Worm (Caenorhabditis elegans) whole organism, mixed stage, embryonic: ENCODE data around the gene nspd-4.
"Not testable (repeated sequence)": the region's sequence is repeated elsewhere in the genome, so short reads cannot be mapped to it uniquely, and the experiment has no call there.

Experiments
- M03D4.4 ChIP-seq: sonication (generic microtip); optimal IDR thresholded peaks from 2 replicates; lab custom pipeline; 2017; ENCODE audit warnings: mild to moderate bottlenecking, missing genetic modification characterization, missing compliant biosample characterization
- bed-3 ChIP-seq: fragments of 200-800 bp; sonication (Bioruptor generic); optimal IDR thresholded peaks from 3 replicates; lab custom pipeline; 2018; ENCODE audit warnings: mild to moderate bottlenecking, missing genetic modification characterization, moderate library complexity, missing compliant biosample characterization
- ceh-43 ChIP-seq: fragments of 200-800 bp; sonication (Bioruptor generic); optimal IDR thresholded peaks from 2 replicates; lab custom pipeline; 2018; ENCODE audit warnings: mild to moderate bottlenecking, missing genetic modification characterization, moderate library complexity, missing compliant biosample characterization
- ceh-83 ChIP-seq: fragments of 200-800 bp; sonication (Bioruptor generic); optimal IDR thresholded peaks from 2 replicates; lab custom pipeline; 2018; ENCODE audit warnings: mild to moderate bottlenecking, missing genetic modification characterization, missing compliant biosample characterization
- ces-1 ChIP-seq: fragments of 150-350 bp; optimal IDR thresholded peaks from 2 replicates; lab custom pipeline; 2014; ENCODE audit warnings: missing biosample characterization, missing genetic modification reagents, missing genetic modification characterization
- cnd-1 ChIP-seq: fragments of 200-800 bp; sonication (Bioruptor generic); optimal IDR thresholded peaks from 2 replicates; lab custom pipeline; 2018; ENCODE audit warnings: mild to moderate bottlenecking, missing genetic modification characterization, missing compliant biosample characterization
- drap-1 ChIP-seq: fragments of 200-800 bp; sonication (Bioruptor generic); optimal IDR thresholded peaks from 3 replicates; lab custom pipeline; 2018; ENCODE audit warnings: mild to moderate bottlenecking, missing genetic modification characterization, missing compliant biosample characterization
- elt-1 ChIP-seq: sonication (generic microtip); optimal IDR thresholded peaks from 2 replicates; lab custom pipeline; 2017; ENCODE audit warnings: missing genetic modification characterization, mild to moderate bottlenecking, missing compliant biosample characterization, antibody characterized with exemption, moderate library complexity, borderline replicate concordance; ENCODE audit not compliant: insufficient read depth
- elt-3 ChIP-seq: fragments of 150-350 bp; optimal IDR thresholded peaks from 2 replicates; lab custom pipeline; 2014; ENCODE audit warnings: missing biosample characterization, missing genetic modification characterization
- ham-2 ChIP-seq: fragments of 200-800 bp; sonication (Bioruptor generic); optimal IDR thresholded peaks from 2 replicates; lab custom pipeline; 2018; ENCODE audit warnings: mild to moderate bottlenecking, missing genetic modification characterization, missing compliant biosample characterization
- hlh-1 ChIP-seq: fragments of 150-350 bp; optimal IDR thresholded peaks from 2 replicates; lab custom pipeline; 2014; ENCODE audit warnings: missing biosample characterization, missing genetic modification reagents, missing genetic modification characterization
- lin-13 ChIP-seq: fragments of 150-350 bp; optimal IDR thresholded peaks from 2 replicates; lab custom pipeline; 2014; ENCODE audit warnings: missing biosample characterization, missing genetic modification characterization
- lin-32 ChIP-seq: fragments of 200-800 bp; sonication (Bioruptor generic); optimal IDR thresholded peaks from 2 replicates; lab custom pipeline; 2018; ENCODE audit warnings: mild to moderate bottlenecking, missing genetic modification characterization, missing compliant biosample characterization
- lsy-2 ChIP-seq: fragments of 150-350 bp; optimal IDR thresholded peaks from 2 replicates; lab custom pipeline; 2014; ENCODE audit warnings: missing biosample characterization, missing genetic modification characterization
- mab-5 ChIP-seq: fragments of 150-350 bp; optimal IDR thresholded peaks from 2 replicates; lab custom pipeline; 2014; ENCODE audit warnings: missing biosample characterization, missing genetic modification characterization
- mls-2 ChIP-seq: sonication (generic microtip); optimal IDR thresholded peaks from 2 replicates; lab custom pipeline; 2016; ENCODE audit warnings: mild to moderate bottlenecking, missing genetic modification characterization, moderate library complexity, missing compliant biosample characterization
- nhr-12 ChIP-seq: fragments of 150-350 bp; optimal IDR thresholded peaks from 2 replicates; lab custom pipeline; 2014; ENCODE audit warnings: missing biosample characterization, missing genetic modification characterization
- nhr-2 ChIP-seq: fragments of 150-350 bp; optimal IDR thresholded peaks from 2 replicates; lab custom pipeline; 2014; ENCODE audit warnings: missing biosample characterization, missing genetic modification characterization
- nhr-237 ChIP-seq: fragments of 150-350 bp; optimal IDR thresholded peaks from 2 replicates; lab custom pipeline; 2014; ENCODE audit warnings: missing biosample characterization, missing genetic modification characterization
- nhr-76 ChIP-seq: sonication (generic microtip); optimal IDR thresholded peaks from 2 replicates; lab custom pipeline; 2017; ENCODE audit warnings: missing biosample characterization, missing genetic modification characterization
- pha-4 ChIP-seq: fragments of 150-350 bp; optimal IDR thresholded peaks from 2 replicates; lab custom pipeline; 2018; ENCODE audit warnings: missing biosample characterization, missing genetic modification reagents, missing genetic modification characterization
- snpc-4 ChIP-seq: fragments of 150-350 bp; optimal IDR thresholded peaks from 2 replicates; lab custom pipeline; 2014; ENCODE audit warnings: missing biosample characterization, missing genetic modification characterization
- sptf-1 ChIP-seq: sonication (generic microtip); optimal IDR thresholded peaks from 2 replicates; lab custom pipeline; 2017; ENCODE audit warnings: mild to moderate bottlenecking, missing genetic modification characterization, moderate library complexity, missing compliant biosample characterization
- tbx-8 ChIP-seq: fragments of 200-800 bp; sonication (Bioruptor generic); optimal IDR thresholded peaks from 2 replicates; lab custom pipeline; 2018; ENCODE audit warnings: mild to moderate bottlenecking, missing genetic modification characterization, moderate library complexity, missing compliant biosample characterization
- unc-120 ChIP-seq: sonication (generic microtip); optimal IDR thresholded peaks from 2 replicates; lab custom pipeline; 2017; ENCODE audit warnings: missing genetic modification characterization, missing compliant biosample characterization; ENCODE audit not compliant: poor library complexity, severe bottlenecking
- unc-39 ChIP-seq: fragments of 150-350 bp; optimal IDR thresholded peaks from 2 replicates; lab custom pipeline; 2014; ENCODE audit warnings: missing biosample characterization, missing genetic modification characterization
- unc-62 ChIP-seq: fragments of 150-350 bp; optimal IDR thresholded peaks from 2 replicates; lab custom pipeline; 2014; ENCODE audit warnings: missing biosample characterization, missing genetic modification reagents, missing genetic modification characterization
- zip-8 ChIP-seq: fragments of 150-350 bp; optimal IDR thresholded peaks from 2 replicates; lab custom pipeline; 2014; ENCODE audit warnings: missing biosample characterization, missing genetic modification characterization
- ztf-11 ChIP-seq: fragments of 150-350 bp; optimal IDR thresholded peaks from 2 replicates; lab custom pipeline; 2014; ENCODE audit warnings: missing biosample characterization, missing genetic modification characterization

The nspd-4 gene

ce11 chrII:4855489-4855888 lies 13.1 kb downstream of the nspd-4 start:
- peak; percentile 5 for TF ChIP-seq unc-120
- TF ChIP-seq nhr-76 (tag; lab: Kevin White, UChicago), result no peak
- TF ChIP-seq unc-39, result no peak
- no peak for TF ChIP-seq sptf-1
- TF ChIP-seq pha-4, result no peak
- no peak for TF ChIP-seq lin-13 (tag; lab: Kevin White, UChicago)
- TF ChIP-seq cnd-1 (tag; lab: Kevin White, UChicago), result no peak
- no peak for TF ChIP-seq elt-3 (tag; lab: Kevin White, UChicago)
- TF ChIP-seq, all 35 proteins: peak for 1

ce11 chrII:4856113-4856512 lies 13.7 kb downstream of the nspd-4 start:
- TF ChIP-seq elt-1 (peak; percentile 65), zip-8 (tag; lab: Kevin White, UChicago) (no peak)

DNA sequence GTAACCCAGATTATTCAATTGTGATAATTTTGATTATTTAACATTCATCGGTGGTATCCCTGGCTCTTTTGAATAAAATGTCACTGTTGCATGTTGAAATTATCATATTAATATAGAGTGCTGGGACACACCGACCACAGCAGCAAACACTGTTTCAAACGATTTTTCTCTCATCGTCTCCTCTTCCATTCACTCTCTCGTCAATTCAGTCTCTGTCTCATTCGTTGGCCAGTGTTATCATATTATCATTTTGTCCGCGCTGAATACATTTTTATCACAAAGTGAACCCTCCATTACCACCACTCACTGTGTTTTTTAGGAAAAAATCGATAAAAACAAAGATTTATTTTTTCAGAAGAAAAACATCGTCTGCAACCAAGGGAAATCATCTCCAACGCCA lies 14.7 kb downstream of the nspd-4 start:
- no peak for TF ChIP-seq ceh-83 (GFP tag; lab: Kevin White, UChicago)
- no peak for TF ChIP-seq nhr-237 (tag; lab: Kevin White, UChicago)
- no peak for TF ChIP-seq nhr-12
- TF ChIP-seq M03D4.4 (tag; lab: Kevin White, UChicago), result no peak
- no peak for TF ChIP-seq hlh-1 (tag; lab: Kevin White, UChicago)
- no peak for TF ChIP-seq mls-2 (tag; lab: Kevin White, UChicago)
- TF ChIP-seq unc-120, result no peak
- no peak for TF ChIP-seq drap-1 (GFP tag; lab: Kevin White, UChicago)
- no peak for TF ChIP-seq unc-62 (GFP tag; lab: Kevin White, UChicago)
- TF ChIP-seq mab-5 (tag; lab: Kevin White, UChicago), result no peak
- no peak for TF ChIP-seq lsy-2 (tag; lab: Kevin White, UChicago)
- no peak for TF ChIP-seq unc-39
- no peak for TF ChIP-seq zip-8 (tag; lab: Kevin White, UChicago)
- TF ChIP-seq tbx-8, result no peak
- no peak for TF ChIP-seq bed-3 (GFP tag; lab: Kevin White, UChicago)
- TF ChIP-seq ces-1, result no peak
- TF ChIP-seq elt-3 (tag; lab: Kevin White, UChicago), result no peak

ce11 chrII:4857873-4858364 lies 15.5 kb downstream of the nspd-4 start, which contains the start of gene F11G11.5:
Gene F11G11.5 (plus strand): TSS chrII:4857923.
- TF ChIP-seq mab-5 (tag; lab: Kevin White, UChicago) (no peak), cnd-1 (tag; lab: Kevin White, UChicago) (no peak), drap-1 (GFP tag; lab: Kevin White, UChicago) (no peak), ceh-43 (GFP tag; lab: Kevin White, UChicago) (no peak), lin-32 (GFP tag; lab: Kevin White, UChicago) (no peak), ces-1 (no peak), snpc-4 (no peak), sptf-1 (no peak), ztf-11 (tag; lab: Kevin White, UChicago) (no peak), elt-1 (no peak)

DNA sequence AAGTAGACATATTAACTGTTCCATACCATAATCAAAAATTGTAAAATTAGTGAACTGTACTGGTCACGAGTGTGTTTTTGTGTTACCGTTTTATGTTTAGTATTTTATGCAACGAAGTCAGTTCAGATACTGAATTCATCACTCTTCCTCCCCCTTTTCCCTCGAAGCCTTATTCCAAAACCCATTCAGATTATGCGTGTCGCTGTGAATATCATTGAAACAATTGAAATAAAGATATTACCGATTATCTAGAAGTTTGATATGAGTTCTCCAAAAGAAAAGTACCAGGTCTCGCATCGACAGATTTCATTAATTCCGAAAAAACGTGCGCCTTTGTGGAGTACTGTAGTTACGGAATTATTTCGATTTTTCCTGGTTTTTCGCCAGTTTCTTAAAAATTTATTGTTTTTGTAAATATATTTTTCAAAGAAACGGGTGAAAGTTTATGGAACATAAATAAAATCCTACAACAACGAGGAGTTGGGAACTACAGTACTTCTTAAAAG lies 16.6 kb downstream of the nspd-4 start:
- TF ChIP-seq nhr-76 (tag; lab: Kevin White, UChicago), result no peak
- TF ChIP-seq elt-3 (tag; lab: Kevin White, UChicago), result no peak
- TF ChIP-seq nhr-2 (tag; lab: Kevin White, UChicago), result no peak
- TF ChIP-seq elt-1, result no peak
- TF ChIP-seq lin-32 (GFP tag; lab: Kevin White, UChicago), result no peak
- TF ChIP-seq ces-1, result no peak
- no peak for TF ChIP-seq mab-5 (tag; lab: Kevin White, UChicago)

- not testable (repeated sequence) for TF ChIP-seq ham-2; lin-32 (GFP tag; lab: Kevin White, UChicago); hlh-1 (tag; lab: Kevin White, UChicago)
Observed at ce11 chrII:4860260-4860659, 17.9 kb downstream of the nspd-4 start, which contains the start of the genes nspd-5 and F11G11.4. Gene nspd-5 (minus strand): TSS chrII:4860360. Gene F11G11.4 (plus strand): TSS chrII:4860594.
